Fruit fly (Drosophila melanogaster): ENCODE data around the gene SdhAL.

SdhAL gene

DNA sequence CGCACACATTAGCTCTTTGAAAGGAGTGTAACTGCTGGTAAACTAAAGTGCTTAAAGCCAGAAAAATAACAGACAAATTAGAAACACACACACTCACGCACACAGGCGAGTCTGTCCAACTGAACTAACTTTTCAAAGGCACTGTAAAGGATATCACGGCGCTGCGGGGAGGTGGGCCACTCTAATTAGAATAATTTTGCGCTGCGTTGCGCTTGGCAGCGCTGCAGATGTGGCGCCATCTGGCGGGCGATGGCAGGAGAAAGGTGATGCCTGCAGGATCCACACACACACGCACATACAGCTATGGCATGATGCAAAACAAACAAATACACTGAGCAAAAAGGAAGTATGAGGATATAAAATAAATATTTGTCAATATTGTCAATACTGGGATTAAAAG is 48.5 kb downstream of the SdhAL start:
- peak in 1 of 2 experiments; percentile 80 for TF ChIP-seq insv (GFP tag; optimal IDR thresholded peaks at IDR 0.05)
- TF ChIP-seq CG8388 (GFP tag; optimal IDR thresholded peaks at IDR 0.05) = peak; percentile 11
- TF ChIP-seq CG11456 (GFP tag; IDR thresholded peaks at IDR 0.05) = 0 out of 3 replicates have a peak, but pooled peaks have one; percentile 28
- TF ChIP-seq sug (tag; optimal IDR thresholded peaks at IDR 0.05) = no peak
- TF ChIP-seq lov (optimal IDR thresholded peaks at IDR 0.05) = no peak
- 0 out of 3 replicates have a peak, but pooled peaks have one; percentile 32 for TF ChIP-seq lov (GFP tag; IDR thresholded peaks at IDR 0.05)
- TF ChIP-seq CG14965 (GFP tag; optimal IDR thresholded peaks at IDR 0.05; ENCODE audit: borderline replicate concordance) = peak; percentile 88
- TF ChIP-seq CG11093 (GFP tag; IDR thresholded peaks at IDR 0.05) = no peak
- no peak for TF ChIP-seq CG42726 (GFP tag; IDR thresholded peaks at IDR 0.05; ENCODE audit: partially characterized antibody)
- TF ChIP-seq onecut (GFP tag; IDR thresholded peaks at IDR 0.05) = peak; percentile 17; the same call in 1 of the 2 replicates
- peak; percentile 66 for TF ChIP-seq Ets65A (GFP tag)
- TF ChIP-seq CTCF (GFP tag; optimal IDR thresholded peaks at IDR 0.05) = peak; percentile 85
- no peak for TF ChIP-seq CG34224 (GFP tag; IDR thresholded peaks at IDR 0.05; ENCODE audit: partially characterized antibody)
- TF ChIP-seq CG12236 (GFP tag; optimal IDR thresholded peaks at IDR 0.05) = no peak

DNA sequence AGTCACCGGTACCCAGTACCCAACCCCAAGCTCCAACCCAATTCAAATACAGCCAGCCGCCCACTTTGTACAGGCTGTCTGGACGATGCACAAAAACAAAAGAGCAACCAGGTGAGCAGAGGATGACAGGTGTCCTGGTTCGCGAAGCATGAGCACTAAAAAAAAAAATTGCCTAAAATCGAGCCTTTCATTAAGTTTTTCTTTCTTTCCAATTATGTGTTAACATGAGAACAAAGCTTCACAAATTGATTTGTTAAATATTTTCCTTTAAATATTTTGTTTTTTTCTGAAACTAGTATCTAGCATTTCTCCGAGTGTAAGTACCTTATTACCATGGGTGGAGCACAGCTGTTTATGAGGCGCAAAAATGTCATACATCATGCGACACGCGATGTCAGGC is 49.8 kb downstream of the SdhAL start:
- TF ChIP-seq CG15011 (GFP tag; optimal IDR thresholded peaks at IDR 0.05) (no peak), CG2875 (GFP tag; optimal IDR thresholded peaks at IDR 0.05) (no peak), ewg (GFP tag; optimal IDR thresholded peaks at IDR 0.05) (no peak), sens (GFP tag) (peak; percentile 8), CG11504 (tag; optimal IDR thresholded peaks at IDR 0.05) (peak; percentile 0), gem (tag; optimal IDR thresholded peaks at IDR 0.05) (peak; percentile 4), row (GFP tag; IDR thresholded peaks at IDR 0.05) (peak; percentile 41; the same call in 1 of the 3 replicates), esg (GFP tag; conservative IDR thresholded peaks at IDR 0.05) (0 out of 2 replicates have a peak, but pooled peaks have one; percentile 10), Drgx (GFP tag; IDR thresholded peaks at IDR 0.05) (no peak), CG15514 (GFP tag; optimal IDR thresholded peaks at IDR 0.05) (peak; percentile 20), CG18599 (GFP tag; optimal IDR thresholded peaks at IDR 0.05) (peak; percentile 53), cwo (GFP tag; optimal IDR thresholded peaks at IDR 0.05) (peak; percentile 8), CG2678 (tag; optimal IDR thresholded peaks at IDR 0.05) (peak; percentile 22), Hr51 (GFP tag; optimal IDR thresholded peaks at IDR 0.05) (peak in 1 of 2 experiments; percentile 25), Ets65A (GFP tag) (peak; percentile 63), Meics (GFP tag; optimal IDR thresholded peaks at IDR 0.05) (peak; percentile 21), CG2120 (GFP tag; optimal IDR thresholded peaks at IDR 0.05) (peak; percentile 17)

Data from whole organism, embryonic.